Worm (Caenorhabditis elegans): ENCODE measurements around the gene Y43F8C.15.

Gene Y43F8C.15

DNA sequence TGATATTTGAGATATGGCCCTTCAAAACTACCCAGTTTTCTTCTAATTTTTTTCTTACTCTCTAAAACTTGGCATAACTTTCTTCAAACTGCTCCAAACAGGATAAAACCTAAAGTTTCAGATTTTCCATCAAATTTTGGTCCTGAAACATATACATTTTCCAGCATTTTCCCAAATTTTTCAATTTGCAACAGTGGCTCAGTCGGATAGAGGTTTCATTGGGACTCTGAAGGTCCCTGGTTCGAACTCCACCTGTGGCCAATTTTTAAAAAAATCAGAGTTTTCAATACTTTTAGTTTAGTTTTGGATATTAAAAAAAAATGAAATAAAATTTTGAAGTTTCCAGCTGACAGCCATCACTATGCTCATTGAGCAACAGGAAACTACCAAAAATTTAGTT, 42.7 kb downstream of the Y43F8C.15 start:
- TF ChIP-seq ceh-88 (GFP tag; IDR thresholded peaks at IDR 0.05) (no peak), nhr-85 (tag) (no peak), nhr-11 (tag; optimal IDR thresholded peaks at IDR 0.05) (no peak), grh-1 (GFP tag; IDR thresholded peaks at IDR 0.05) (no peak), tbx-2 (tag; optimal IDR thresholded peaks at IDR 0.05) (no peak), snu-23 (GFP tag; optimal IDR thresholded peaks at IDR 0.05) (no peak)

ce11 chrV:19666308-19666707, 44.1 kb downstream of the Y43F8C.15 start:
- no peak for TF ChIP-seq lin-13 (GFP tag; optimal IDR thresholded peaks at IDR 0.05)
- peak; percentile 36 for TF ChIP-seq snu-23 (GFP tag; optimal IDR thresholded peaks at IDR 0.05)
- TF ChIP-seq aly-2 (tag; optimal IDR thresholded peaks at IDR 0.05), result no peak
- TF ChIP-seq xbp-1 (tag; optimal IDR thresholded peaks at IDR 0.05), result no peak
- no peak for TF ChIP-seq efl-3 (GFP tag; optimal IDR thresholded peaks at IDR 0.05)
- peak; percentile 82 for TF ChIP-seq lin-14 (GFP tag; optimal IDR thresholded peaks at IDR 0.05)
- TF ChIP-seq unc-62 (GFP tag; optimal IDR thresholded peaks at IDR 0.05), result no peak
- no peak for TF ChIP-seq C34B4.2 (tag; optimal IDR thresholded peaks at IDR 0.05)
- TF ChIP-seq fkh-4 (tag; optimal IDR thresholded peaks at IDR 0.05; ENCODE audit: borderline replicate concordance), result no peak
- TF ChIP-seq dsc-1 (tag; optimal IDR thresholded peaks at IDR 0.05), result no peak
- TF ChIP-seq lsy-2 (tag; optimal IDR thresholded peaks at IDR 0.05), result peak in 1 of 2 experiments; percentile 34
- peak in 1 of 2 experiments; percentile 6 for TF ChIP-seq efl-1 (optimal IDR thresholded peaks at IDR 0.05)
- peak; percentile 17 to 58 for TF ChIP-seq efl-1 (GFP tag; optimal IDR thresholded peaks at IDR 0.05 in 1 of 2)
- no peak for TF ChIP-seq fkh-8 (tag; optimal IDR thresholded peaks at IDR 0.05)
- no peak for TF ChIP-seq pag-3 (tag; optimal IDR thresholded peaks at IDR 0.05; ENCODE audit: borderline replicate concordance, insufficient read depth)
- no peak for TF ChIP-seq nhr-12 (tag; optimal IDR thresholded peaks at IDR 0.05)
- peak; percentile 45 for TF ChIP-seq irx-1 (tag; optimal IDR thresholded peaks at IDR 0.05)
- TF ChIP-seq ama-1 (optimal IDR thresholded peaks at IDR 0.05), result no peak
- no peak for TF ChIP-seq dpl-1 (GFP tag; optimal IDR thresholded peaks at IDR 0.05)
- TF ChIP-seq grh-1 (GFP tag; IDR thresholded peaks at IDR 0.05), result 0 out of 2 replicates have a peak, but pooled peaks have one; percentile 18
- no peak for TF ChIP-seq nhr-71 (tag; optimal IDR thresholded peaks at IDR 0.05)
- no peak for TF ChIP-seq hlh-4 (tag; optimal IDR thresholded peaks at IDR 0.05)
- TF ChIP-seq ceh-82 (tag; optimal IDR thresholded peaks at IDR 0.05), result peak in 1 of 3 experiments; percentile 45
- peak; percentile 33 for TF ChIP-seq vab-15 (tag; optimal IDR thresholded peaks at IDR 0.05)
- no peak for TF ChIP-seq ets-5 (GFP tag; IDR thresholded peaks at IDR 0.05)
- peak; percentile 15 for TF ChIP-seq nhr-20 (tag; optimal IDR thresholded peaks at IDR 0.05)
- TF ChIP-seq rnt-1 (tag; optimal IDR thresholded peaks at IDR 0.05), result no peak
- no peak for TF ChIP-seq ceh-90 (tag; optimal IDR thresholded peaks at IDR 0.05)
- no peak for TF ChIP-seq ztf-11 (tag; optimal IDR thresholded peaks at IDR 0.05)
- no peak for TF ChIP-seq elt-2 (tag; optimal IDR thresholded peaks at IDR 0.05)
- no peak for TF ChIP-seq aha-1 (tag; optimal IDR thresholded peaks at IDR 0.05)
- TF ChIP-seq egl-13 (tag; optimal IDR thresholded peaks at IDR 0.05), result no peak
- TF ChIP-seq fos-1 (tag; optimal IDR thresholded peaks at IDR 0.05), result no peak
- TF ChIP-seq blmp-1 (tag; optimal IDR thresholded peaks at IDR 0.05), result peak; percentile 32
- TF ChIP-seq F16B12.6 (tag; optimal IDR thresholded peaks at IDR 0.05), result no peak
- peak; percentile 11 for TF ChIP-seq nhr-11 (tag; optimal IDR thresholded peaks at IDR 0.05)
- no peak for TF ChIP-seq zag-1 (tag; optimal IDR thresholded peaks at IDR 0.05)
- TF ChIP-seq sptf-1 (tag; optimal IDR thresholded peaks at IDR 0.05), result no peak
- no peak for TF ChIP-seq hpl-2 (GFP tag; optimal IDR thresholded peaks at IDR 0.05)
- no peak for TF ChIP-seq zip-4 (GFP tag; optimal IDR thresholded peaks at IDR 0.05)
- no peak for TF ChIP-seq lin-39 (tag; optimal IDR thresholded peaks at IDR 0.05)
- no peak for TF ChIP-seq pax-3 (tag; optimal IDR thresholded peaks at IDR 0.05)
- peak; percentile 11 for TF ChIP-seq C16A3.4 (tag; optimal IDR thresholded peaks at IDR 0.05)
- peak; percentile 40 for TF ChIP-seq tbx-2 (tag; optimal IDR thresholded peaks at IDR 0.05)
- no peak for TF ChIP-seq elt-3 (tag; optimal IDR thresholded peaks at IDR 0.05)
- no peak for TF ChIP-seq mab-9 (GFP tag; IDR thresholded peaks at IDR 0.05)
- TF ChIP-seq sup-37 (GFP tag; optimal IDR thresholded peaks at IDR 0.05), result no peak
- no peak for TF ChIP-seq Y116A8C.19 (tag; optimal IDR thresholded peaks at IDR 0.05; ENCODE audit: borderline replicate concordance)
- TF ChIP-seq snpc-4 (tag; optimal IDR thresholded peaks at IDR 0.05), result no peak
- peak; percentile 94 for TF ChIP-seq nhr-85 (tag)
